Worm (Caenorhabditis elegans): ENCODE measurements around the gene tag-131.

The tag-131 gene

DNA sequence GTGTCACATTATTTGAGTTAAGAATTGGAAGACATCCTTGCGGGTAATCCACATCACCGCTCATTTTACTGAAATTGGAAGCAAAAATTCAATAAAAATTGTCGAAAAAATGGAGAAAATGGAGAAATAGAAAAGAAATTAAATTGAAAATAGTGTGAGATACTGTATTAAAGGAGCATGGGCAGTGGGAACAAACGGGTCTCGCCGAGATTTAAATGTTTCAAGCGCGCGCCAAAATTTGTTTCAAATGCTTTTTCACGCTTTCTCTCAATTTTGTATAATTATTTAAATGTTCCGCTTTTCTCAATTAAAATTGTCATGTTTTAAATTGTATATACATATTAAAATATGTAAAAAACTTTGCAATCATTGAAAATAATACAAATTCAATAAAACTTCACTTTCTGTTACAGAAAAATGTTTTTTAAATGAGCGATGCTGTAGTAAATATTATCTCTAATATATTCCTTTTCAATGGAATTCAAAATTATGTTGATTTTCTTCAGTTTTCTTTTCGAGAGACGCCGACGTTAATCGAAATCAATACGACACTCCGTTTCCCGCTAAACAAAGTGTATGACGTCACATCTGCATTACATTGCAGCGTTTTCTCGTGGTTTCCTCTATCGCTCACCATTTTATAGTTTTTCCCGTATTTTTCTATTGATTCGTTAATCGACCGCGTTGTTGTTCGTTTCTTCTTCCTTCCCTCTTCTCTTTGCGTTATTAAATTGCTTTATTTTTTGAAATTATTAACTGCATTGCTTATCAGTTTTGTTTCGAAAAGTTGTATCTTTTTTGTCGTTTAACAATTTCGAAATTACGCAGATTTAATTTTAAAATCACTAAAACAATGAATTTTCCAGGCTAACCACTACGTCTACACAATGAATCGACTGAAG lies 4.2 kb upstream of the tag-131 start, which contains the start of the genes evl-14 and dcn-1:
Gene evl-14, minus strand, starts transcription at position 68 of the 902 bp plus-strand sequence.
Gene dcn-1, plus strand, starts transcription at position 852 of the 902 bp plus-strand sequence.
- TF ChIP-seq lin-29 (GFP tag; IDR thresholded peaks at IDR 0.05): no peak
- no peak for TF ChIP-seq aly-2 (tag; optimal IDR thresholded peaks at IDR 0.05)
- no peak for TF ChIP-seq nhr-48 (tag; optimal IDR thresholded peaks at IDR 0.05)
- TF ChIP-seq lin-15B (tag; optimal IDR thresholded peaks at IDR 0.05): no peak
- TF ChIP-seq snpc-4 (tag; optimal IDR thresholded peaks at IDR 0.05): no peak
- TF ChIP-seq arid-1 (GFP tag; conservative IDR thresholded peaks at IDR 0.05): no peak
- peak; percentile 39 for TF ChIP-seq nhr-6 (tag; optimal IDR thresholded peaks at IDR 0.05)
- peak; percentile 12 to 92 for TF ChIP-seq lsy-2 (tag; optimal IDR thresholded peaks at IDR 0.05)
- TF ChIP-seq egl-27 (tag; optimal IDR thresholded peaks at IDR 0.05): no peak
- no peak for TF ChIP-seq F49E8.2 (tag; optimal IDR thresholded peaks at IDR 0.05; ENCODE audit: borderline replicate concordance)
- TF ChIP-seq zfp-3 (GFP tag; conservative IDR thresholded peaks at IDR 0.05): no peak
- peak; percentile 94 for TF ChIP-seq hlh-30 (tag; optimal IDR thresholded peaks at IDR 0.05; ENCODE audit: insufficient read depth)
- TF ChIP-seq egl-43 (GFP tag; IDR thresholded peaks at IDR 0.05): no peak
- no peak for TF ChIP-seq lin-1 (GFP tag; IDR thresholded peaks at IDR 0.05)
- no peak for TF ChIP-seq tag-97 (GFP tag; IDR thresholded peaks at IDR 0.05)
- peak; percentile 79 for TF ChIP-seq mep-1 (tag; optimal IDR thresholded peaks at IDR 0.05)
- TF ChIP-seq nhr-25 (tag; optimal IDR thresholded peaks at IDR 0.05; ENCODE audit: borderline replicate concordance, insufficient read depth): no peak
- no peak for TF ChIP-seq fos-1 (tag; optimal IDR thresholded peaks at IDR 0.05)
- peak; percentile 3 for TF ChIP-seq ceh-28 (tag; optimal IDR thresholded peaks at IDR 0.05)
- no peak for TF ChIP-seq ZK337.2 (GFP tag; IDR thresholded peaks at IDR 0.05)
- no peak for TF ChIP-seq nhr-76 (tag; optimal IDR thresholded peaks at IDR 0.05)
- peak; percentile 75 for TF ChIP-seq dpl-1 (GFP tag; optimal IDR thresholded peaks at IDR 0.05)
- TF ChIP-seq zip-11 (GFP tag; IDR thresholded peaks at IDR 0.05): no peak
- no peak for TF ChIP-seq lim-7 (GFP tag; IDR thresholded peaks at IDR 0.05)
- TF ChIP-seq madf-5 (GFP tag; IDR thresholded peaks at IDR 0.05): no peak
- TF ChIP-seq daf-12 (tag; optimal IDR thresholded peaks at IDR 0.05): no peak
- TF ChIP-seq zip-2 (tag; optimal IDR thresholded peaks at IDR 0.05): no peak
- no peak for TF ChIP-seq ctbp-1 (GFP tag; IDR thresholded peaks at IDR 0.05)
- no peak for TF ChIP-seq ceh-82 (tag; optimal IDR thresholded peaks at IDR 0.05)
- TF ChIP-seq ceh-44 (GFP tag; IDR thresholded peaks at IDR 0.05): no peak
- no peak for TF ChIP-seq nhr-102 (tag; optimal IDR thresholded peaks at IDR 0.05)
- no peak for TF ChIP-seq dmd-8 (GFP tag; IDR thresholded peaks at IDR 0.05)
- TF ChIP-seq unc-39 (tag; optimal IDR thresholded peaks at IDR 0.05): no peak
- no peak for TF ChIP-seq attf-4 (tag; optimal IDR thresholded peaks at IDR 0.05)
- TF ChIP-seq T26A8.4 (GFP tag; IDR thresholded peaks at IDR 0.05): no peak
- TF ChIP-seq daf-8 (GFP tag; IDR thresholded peaks at IDR 0.05): no peak
- TF ChIP-seq snpc-1.2 (GFP tag; IDR thresholded peaks at IDR 0.05): no peak
- no peak for TF ChIP-seq ZK546.5 (tag; optimal IDR thresholded peaks at IDR 0.05)
- no peak for TF ChIP-seq sdz-12 (GFP tag; optimal IDR thresholded peaks at IDR 0.05)
- TF ChIP-seq rbr-2 (tag; optimal IDR thresholded peaks at IDR 0.05): peak; percentile 21
- TF ChIP-seq Y48G9A.11 (GFP tag; IDR thresholded peaks at IDR 0.05): no peak
- TF ChIP-seq nhr-41 (GFP tag; IDR thresholded peaks at IDR 0.05): no peak
- no peak for TF ChIP-seq F44E2.7 (GFP tag; IDR thresholded peaks at IDR 0.05)
- TF ChIP-seq mes-2 (tag; optimal IDR thresholded peaks at IDR 0.05; ENCODE audit: poor library complexity, severe bottlenecking): no peak
- TF ChIP-seq zag-1 (tag; optimal IDR thresholded peaks at IDR 0.05): no peak
- no peak for TF ChIP-seq ceh-62 (tag; optimal IDR thresholded peaks at IDR 0.05)
- no peak for TF ChIP-seq zfp-2 (tag; optimal IDR thresholded peaks at IDR 0.05)
- peak; percentile 69 for TF ChIP-seq nhr-28 (tag; optimal IDR thresholded peaks at IDR 0.05)
- no peak for TF ChIP-seq pqm-1 (tag; optimal IDR thresholded peaks at IDR 0.05)
- TF ChIP-seq unc-62 (GFP tag; optimal IDR thresholded peaks at IDR 0.05 in 1 of 2): no peak
- TF ChIP-seq unc-62 (tag; optimal IDR thresholded peaks at IDR 0.05): no peak
